Fruit fly (Drosophila melanogaster) whole organism, embryonic: ENCODE results near the gene GatB.

ENCODE experiments used
- Abd-B ChIP-seq: fragments of 200-800 bp; sonication (Bioruptor generic); optimal IDR thresholded peaks from 2 replicates; lab custom pipeline; 2018; ENCODE audit warnings: missing biosample characterization, mild to moderate bottlenecking, missing genetic modification characterization, moderate library complexity
- Bgb ChIP-seq: fragments of 200-800 bp; sonication (Bioruptor generic); IDR thresholded peaks from 2 replicates; pipeline ENCODE4 v1.3.6; 2022; ENCODE audit warnings: missing biosample characterization, missing genetic modification characterization; ENCODE audit not compliant: partially characterized antibody
- CG10209 ChIP-seq: fragments of 200-800 bp; sonication (Bioruptor generic); optimal IDR thresholded peaks from 3 replicates; lab custom pipeline; 2017; ENCODE audit warnings: missing biosample characterization, mild to moderate bottlenecking, missing genetic modification characterization, missing genetic modification reagents
- CG10654 ChIP-seq: fragments of 200-800 bp; sonication (Bioruptor generic); optimal IDR thresholded peaks from 2 replicates; lab custom pipeline; 2016; ENCODE audit warnings: missing biosample characterization, missing genetic modification characterization
- CG11085 ChIP-seq: fragments of 200-800 bp; sonication (Bioruptor generic); IDR thresholded peaks from 2 replicates; pipeline ENCODE4 v1.3.6; 2022; ENCODE audit warnings: missing biosample characterization, missing genetic modification characterization
- CG12659 ChIP-seq: fragments of 200-800 bp; sonication (Bioruptor generic); optimal IDR thresholded peaks from 3 replicates; lab custom pipeline; 2017; ENCODE audit warnings: mild to moderate bottlenecking, missing biosample characterization, missing genetic modification reagents, missing genetic modification characterization
- CG13296 ChIP-seq: fragments of 200-800 bp; sonication (Bioruptor generic); optimal IDR thresholded peaks from 3 replicates; lab custom pipeline; 2018; ENCODE audit warnings: missing biosample characterization, mild to moderate bottlenecking, missing genetic modification characterization
- CG15011 ChIP-seq: fragments of 200-800 bp; sonication (Bioruptor generic); optimal IDR thresholded peaks from 3 replicates; lab custom pipeline; 2018; ENCODE audit warnings: missing biosample characterization, mild to moderate bottlenecking, missing genetic modification characterization
- CG15514 ChIP-seq: fragments of 200-800 bp; sonication (Bioruptor generic); optimal IDR thresholded peaks from 3 replicates; lab custom pipeline; 2017; ENCODE audit warnings: missing biosample characterization, missing genetic modification characterization, mild to moderate bottlenecking, moderate library complexity, missing genetic modification reagents
- CG17359 ChIP-seq: fragments of 200-800 bp; sonication (Bioruptor generic); optimal IDR thresholded peaks from 3 replicates; lab custom pipeline; 2018; ENCODE audit warnings: missing biosample characterization, mild to moderate bottlenecking, missing genetic modification characterization, moderate library complexity
- CG2120 ChIP-seq: fragments of 200-800 bp; sonication (Bioruptor generic); optimal IDR thresholded peaks from 3 replicates; lab custom pipeline; 2016; ENCODE audit warnings: missing biosample characterization, missing genetic modification characterization
- CG31224 ChIP-seq: fragments of 200-800 bp; sonication (Bioruptor generic); IDR thresholded peaks from 2 replicates; pipeline ENCODE4 v1.3.6; 2022; ENCODE audit warnings: missing biosample characterization, missing genetic modification characterization
- CG4328 ChIP-seq: fragments of 200-800 bp; sonication (Bioruptor generic); optimal IDR thresholded peaks from 3 replicates; lab custom pipeline; 2017; ENCODE audit warnings: missing biosample characterization, missing genetic modification reagents, missing genetic modification characterization
- CG5245 ChIP-seq: fragments of 200-800 bp; sonication (Bioruptor generic); optimal IDR thresholded peaks from 3 replicates; lab custom pipeline; 2016; ENCODE audit warnings: missing biosample characterization, missing genetic modification characterization
- CG6765 ChIP-seq: fragments of 200-800 bp; sonication (Bioruptor generic); optimal IDR thresholded peaks from 3 replicates; lab custom pipeline; 2017; ENCODE audit warnings: missing biosample characterization, mild to moderate bottlenecking, missing genetic modification characterization
- CG7556 ChIP-seq: fragments of 200-800 bp; sonication (Bioruptor generic); optimal IDR thresholded peaks from 2 replicates; lab custom pipeline; 2017; ENCODE audit warnings: missing biosample characterization, mild to moderate bottlenecking, missing genetic modification characterization
- CG9609 ChIP-seq: fragments of 200-800 bp; sonication (Bioruptor generic); optimal IDR thresholded peaks from 3 replicates; lab custom pipeline; 2016; ENCODE audit warnings: missing biosample characterization, missing genetic modification characterization
- Camta ChIP-seq: fragments of 200-800 bp; sonication (Bioruptor generic); optimal IDR thresholded peaks from 2 replicates; lab custom pipeline; 2016; ENCODE audit warnings: missing biosample characterization, missing genetic modification characterization
- Dbx ChIP-seq: fragments of 200-800 bp; sonication (Bioruptor generic); IDR thresholded peaks from 3 replicates; pipeline ENCODE4 v1.3.6; 2022; ENCODE audit warnings: missing biosample characterization, missing genetic modification characterization
- Dek ChIP-seq: fragments of 200-800 bp; sonication (Bioruptor generic); optimal IDR thresholded peaks from 3 replicates; lab custom pipeline; 2019; ENCODE audit warnings: missing biosample characterization, mild to moderate bottlenecking, missing genetic modification characterization, moderate library complexity
- Mrtf ChIP-seq: fragments of 200-800 bp; sonication (Bioruptor generic); IDR thresholded peaks from 3 replicates; pipeline ENCODE4 v1.3.6; 2022; ENCODE audit warnings: missing biosample characterization, missing genetic modification characterization
- NFAT ChIP-seq: fragments of 200-800 bp; sonication (Bioruptor generic); IDR thresholded peaks from 2 replicates; pipeline ENCODE4 v1.3.6; 2022; ENCODE audit warnings: missing biosample characterization, missing genetic modification characterization
- Oaz ChIP-seq: fragments of 200-800 bp; sonication (Bioruptor generic); IDR thresholded peaks from 2 replicates; pipeline ENCODE4 v1.3.6; 2022; ENCODE audit warnings: missing biosample characterization, missing genetic modification characterization
- Sox100B ChIP-seq: fragments of 200-800 bp; sonication (Bioruptor generic); optimal IDR thresholded peaks from 3 replicates; lab custom pipeline; 2018; ENCODE audit warnings: missing biosample characterization, mild to moderate bottlenecking, missing genetic modification characterization
- Sox102F ChIP-seq: fragments of 200-800 bp; sonication (Bioruptor generic); optimal IDR thresholded peaks from 2 replicates; lab custom pipeline; 2018; ENCODE audit warnings: missing biosample characterization, mild to moderate bottlenecking, missing genetic modification characterization, moderate library complexity
- TFAM ChIP-seq: fragments of 200-800 bp; sonication (Bioruptor generic); optimal IDR thresholded peaks from 2 replicates; lab custom pipeline; 2017; ENCODE audit warnings: missing biosample characterization, missing genetic modification characterization, inconsistent platforms
- ab ChIP-seq: fragments of 200-800 bp; sonication (Bioruptor generic); optimal IDR thresholded peaks from 2 replicates; lab custom pipeline; 2016; ENCODE audit warnings: missing biosample characterization, missing genetic modification characterization
- aop ChIP-seq: fragments of 200-800 bp; sonication (Bioruptor generic); IDR thresholded peaks from 2 replicates; pipeline ENCODE4 v1.3.6; 2022; ENCODE audit warnings: missing biosample characterization, missing genetic modification characterization
- br ChIP-seq: fragments of >200 bp; optimal IDR thresholded peaks from 2 replicates; lab custom pipeline; 2017
- btn ChIP-seq: fragments of 200-800 bp; sonication (Bioruptor generic); optimal IDR thresholded peaks from 2 replicates; lab custom pipeline; 2016; ENCODE audit warnings: missing biosample characterization, missing genetic modification characterization
- chif ChIP-seq, 2 experiments: fragments of 200-800 bp; sonication (Bioruptor generic); optimal IDR thresholded peaks; 3 replicates each; lab custom pipeline; 2016; ENCODE audit warnings: missing biosample characterization in 2 of 2, missing genetic modification characterization in 2 of 2
- dati ChIP-seq: fragments of 200-800 bp; sonication (Bioruptor generic); IDR thresholded peaks from 2 replicates; pipeline ENCODE4 v1.3.6; 2022; ENCODE audit warnings: missing biosample characterization, missing genetic modification characterization
- dm ChIP-seq: fragments of 200-800 bp; sonication (Bioruptor generic); optimal IDR thresholded peaks from 3 replicates; lab custom pipeline; 2016; ENCODE audit warnings: missing biosample characterization, missing genetic modification characterization
- ewg ChIP-seq: fragments of 200-800 bp; sonication (Bioruptor generic); optimal IDR thresholded peaks from 3 replicates; lab custom pipeline; 2017; ENCODE audit warnings: mild to moderate bottlenecking, missing biosample characterization, missing genetic modification reagents, missing genetic modification characterization
- gfzf ChIP-seq: fragments of 200-800 bp; sonication (Bioruptor generic); optimal IDR thresholded peaks from 2 replicates; lab custom pipeline; 2016; ENCODE audit warnings: missing biosample characterization, mild to moderate bottlenecking, missing genetic modification characterization, moderate library complexity
- hb ChIP-seq: fragments of 200-800 bp; sonication (Bioruptor generic); IDR thresholded peaks from 3 replicates; pipeline ENCODE4 v1.3.6; 2022; ENCODE audit warnings: missing biosample characterization, missing genetic modification characterization; ENCODE audit not compliant: partially characterized antibody
- lab ChIP-seq: fragments of 200-800 bp; sonication (Bioruptor generic); optimal IDR thresholded peaks from 3 replicates; lab custom pipeline; 2017; ENCODE audit warnings: missing biosample characterization, missing genetic modification characterization, mild to moderate bottlenecking, moderate library complexity, missing genetic modification reagents
- lbe ChIP-seq: fragments of 200-800 bp; sonication (Bioruptor generic); optimal IDR thresholded peaks from 2 replicates; lab custom pipeline; 2016; ENCODE audit warnings: missing biosample characterization, mild to moderate bottlenecking, missing genetic modification characterization
- lmd ChIP-seq: fragments of 200-800 bp; sonication (Bioruptor generic); IDR thresholded peaks from 2 replicates; pipeline ENCODE4 v1.3.6; 2022; ENCODE audit warnings: missing biosample characterization, missing genetic modification characterization
- mld ChIP-seq: fragments of 200-800 bp; sonication (Bioruptor generic); IDR thresholded peaks from 3 replicates; pipeline ENCODE4 v1.3.6; 2022; ENCODE audit warnings: missing biosample characterization, missing genetic modification characterization; ENCODE audit not compliant: partially characterized antibody
- odd ChIP-seq: fragments of 200-800 bp; sonication (Bioruptor generic); optimal IDR thresholded peaks from 2 replicates; lab custom pipeline; 2017; ENCODE audit warnings: missing biosample characterization, mild to moderate bottlenecking, missing genetic modification characterization
- pan ChIP-seq, 4 experiments: fragments of >200 bp in 3 of 4; fragments of 200-800 bp in 1 of 4; sonication (Bioruptor generic) in 1 of 4; optimal IDR thresholded peaks in 3 of 4; IDR thresholded peaks in 1 of 4; 2 replicates each; pipeline versions ENCODE4 v1.3.6 to Lab custom; 2017 to 2022; ENCODE audit warnings: missing biosample characterization in 2 of 4, missing genetic modification characterization in 2 of 4, mixed read lengths in 1 of 4
- pfk ChIP-seq: fragments of 200-800 bp; sonication (Bioruptor generic); optimal IDR thresholded peaks from 2 replicates; lab custom pipeline; 2018; ENCODE audit warnings: missing biosample characterization, mild to moderate bottlenecking, missing genetic modification characterization, moderate library complexity
- sim ChIP-seq: fragments of 200-800 bp; sonication (Bioruptor generic); IDR thresholded peaks from 2 replicates; pipeline ENCODE4 v1.3.6; 2022; ENCODE audit warnings: missing biosample characterization, missing genetic modification characterization
- sisA ChIP-seq: fragments of 200-800 bp; sonication (Bioruptor generic); IDR thresholded peaks from 2 replicates; pipeline ENCODE4 v1.3.6; 2022; ENCODE audit warnings: missing biosample characterization, missing genetic modification characterization
- sna ChIP-seq: fragments of 200-800 bp; sonication (Bioruptor generic); IDR thresholded peaks from 2 replicates; pipeline ENCODE4 v1.3.6; 2022; ENCODE audit warnings: missing biosample characterization, missing genetic modification characterization; ENCODE audit not compliant: partially characterized antibody
- so ChIP-seq: fragments of 200-800 bp; sonication (Bioruptor generic); IDR thresholded peaks from 3 replicates; pipeline ENCODE4 v1.3.6; 2022; ENCODE audit warnings: missing biosample characterization, missing genetic modification characterization
- tap ChIP-seq: fragments of 200-800 bp; optimal IDR thresholded peaks from 3 replicates; lab custom pipeline; 2019; ENCODE audit warnings: missing biosample characterization, mild to moderate bottlenecking, missing genetic modification characterization, moderate library complexity

Gene GatB

DNA sequence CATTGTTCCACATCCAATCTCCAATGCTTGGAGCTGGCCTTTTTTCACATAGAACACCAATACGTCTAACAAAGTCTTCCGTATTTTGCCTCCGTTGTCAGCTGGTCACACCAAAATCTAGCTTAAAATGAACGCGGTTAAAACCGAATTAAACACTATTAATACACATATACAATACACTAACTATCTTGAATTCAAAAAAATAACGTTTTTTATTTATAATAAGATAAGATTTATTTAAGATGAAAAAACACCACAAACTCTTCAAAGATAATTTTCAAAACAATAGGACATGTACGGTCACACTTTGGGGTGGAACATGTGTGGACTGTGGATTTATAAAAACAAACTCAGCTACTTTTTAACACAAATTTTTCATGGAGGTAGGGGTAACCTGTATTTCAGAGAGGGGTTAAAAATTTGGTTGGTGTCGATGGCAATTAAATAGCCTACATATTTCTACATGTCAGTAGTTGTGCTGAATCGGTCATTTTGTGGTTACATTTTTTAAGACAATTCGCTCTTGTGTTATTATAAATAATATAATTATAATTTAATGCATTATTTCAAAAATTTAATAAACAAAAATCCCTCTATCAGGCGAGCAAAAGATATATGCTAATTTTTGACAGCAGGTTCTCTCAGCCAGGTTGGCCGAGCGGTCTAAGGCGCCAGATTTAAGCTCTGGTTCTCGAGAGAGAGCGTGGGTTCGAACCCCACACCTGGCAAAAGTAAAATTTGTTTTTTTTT is 17.6 kb downstream of the GatB start, which contains the start of gene CG13605 (continued):
- TF ChIP-seq NFAT (GFP tag; lab: Robert Waterston, UW) (peak; percentile 89), sim (GFP tag; lab: Robert Waterston, UW) (no peak), lbe (peak; percentile 64), lmd (GFP tag; lab: Robert Waterston, UW) (peak; percentile 76), Sox102F (GFP tag; lab: Kevin White, UChicago) (peak; percentile 82), CG17359 (tag; lab: Kevin White, UChicago) (peak; percentile 82), CG31224 (GFP tag; lab: Robert Waterston, UW) (peak; percentile 66), CG15011 (peak; percentile 60), Bgb (GFP tag; lab: Robert Waterston, UW) (peak; percentile 52), lab (peak; percentile 92), gfzf (GFP tag; lab: Kevin White, UChicago) (peak; percentile 84), CG12659 (GFP tag; lab: Kevin White, UChicago) (peak; percentile 89), pfk (GFP tag; lab: Kevin White, UChicago) (no peak), Camta (GFP tag; lab: Kevin White, UChicago) (no peak), odd (GFP tag; lab: Kevin White, UChicago) (peak; percentile 72), pan (optimal IDR thresholded peaks at IDR 0.05; lab: Kevin White, UChicago) (no peak), pan (GFP tag; optimal IDR thresholded peaks at IDR 0.05 in 1 of 2, IDR thresholded peaks at IDR 0.05 in 1 of 2) (peak in 1 of 2 experiments; percentile 82), so (GFP tag; lab: Robert Waterston, UW) (no peak), tap (tag; lab: Kevin White, UChicago) (peak; percentile 64), CG11085 (GFP tag; lab: Robert Waterston, UW) (0 out of 2 replicates have a peak, but pooled peaks have one; percentile 29), ewg (GFP tag; lab: Kevin White, UChicago) (peak; percentile 35), mld (no peak), Dek (peak; percentile 87), CG9609 (GFP tag; lab: Kevin White, UChicago) (peak; percentile 53), CG6765 (GFP tag; lab: Kevin White, UChicago) (peak; percentile 85), CG15514 (GFP tag; lab: Kevin White, UChicago) (peak; percentile 80), Abd-B (GFP tag; lab: Kevin White, UChicago) (peak; percentile 50), sisA (GFP tag; lab: Robert Waterston, UW) (peak; percentile 54; the same call in 1 of the 2 replicates), sna (GFP tag; lab: Robert Waterston, UW) (no peak), Dbx (GFP tag; lab: Robert Waterston, UW) (peak; percentile 73), CG5245 (GFP tag; lab: Kevin White, UChicago) (peak; percentile 47), CG7556 (GFP tag; lab: Kevin White, UChicago) (peak; percentile 75), Sox100B (peak; percentile 71), CG10654 (peak; percentile 57), CG2120 (GFP tag; lab: Kevin White, UChicago) (peak; percentile 84), CG4328 (peak; percentile 58), aop (GFP tag; lab: Robert Waterston, UW) (peak; percentile 43; the same call in 1 of the 2 replicates), ab (no peak), Mrtf (GFP tag; lab: Robert Waterston, UW) (peak; percentile 61; the same call in 2 of the 3 replicates), dati (GFP tag; lab: Robert Waterston, UW) (0 out of 2 replicates have a peak, but pooled peaks have one; percentile 42), br (lab: Kevin White, UChicago) (no peak), CG13296 (peak; percentile 82), chif (GFP tag; optimal IDR thresholded peaks at IDR 0.05; lab: Kevin White, UChicago) (peak in 1 of 2 experiments; percentile 50), hb (GFP tag; lab: Robert Waterston, UW) (no peak), CG10209 (GFP tag; lab: Kevin White, UChicago) (peak; percentile 80), TFAM (GFP tag; lab: Kevin White, UChicago) (no peak), btn (GFP tag; lab: Kevin White, UChicago) (no peak), dm (GFP tag; lab: Kevin White, UChicago) (no peak), Oaz (GFP tag; lab: Robert Waterston, UW) (no peak)
